Fruit fly (Drosophila melanogaster): Measurements from ENCODE around the gene CG16700.

CG16700 gene

DNA sequence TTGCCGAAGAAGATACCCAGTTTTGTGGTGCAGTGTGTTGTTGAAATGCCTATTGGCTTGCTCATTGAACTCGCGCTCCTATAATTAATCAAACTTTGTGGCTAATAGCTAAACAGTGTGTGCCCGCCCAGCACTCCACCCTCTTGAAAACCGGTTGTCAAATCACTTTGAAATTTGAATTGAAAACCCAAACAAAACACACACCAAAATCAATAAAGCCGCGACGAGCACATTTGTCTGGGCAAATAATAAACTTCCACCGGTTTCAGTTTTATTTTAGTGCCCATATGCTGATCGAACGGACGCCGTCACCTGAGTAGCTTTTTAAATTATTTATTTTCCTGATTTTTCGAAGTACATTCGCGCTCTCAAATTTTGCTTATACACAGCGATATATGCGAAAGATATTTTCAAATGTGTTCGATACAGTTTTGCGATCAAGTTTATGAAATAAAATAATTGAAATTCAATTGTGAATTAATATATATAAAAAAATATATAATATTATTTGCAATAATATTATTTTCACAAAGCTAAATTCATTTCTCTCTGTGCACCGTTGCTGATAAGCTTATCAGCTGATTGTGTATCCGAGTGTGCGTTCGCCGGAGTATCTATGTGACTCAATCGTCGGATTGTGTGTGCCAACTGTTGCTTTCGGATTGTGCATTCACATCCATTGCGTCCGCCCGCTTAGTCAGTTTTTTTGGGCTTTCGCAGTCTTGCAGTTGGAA is 38.2 kb downstream of the CG16700 start (continued):
- TF ChIP-seq repo (GFP tag; optimal IDR thresholded peaks at IDR 0.05) (no peak), Rfx (GFP tag; IDR thresholded peaks at IDR 0.05) (peak; percentile 83), CG8281 (tag; optimal IDR thresholded peaks at IDR 0.05) (peak; percentile 61), Sry-δ (GFP tag; optimal IDR thresholded peaks at IDR 0.05) (no peak), crp (GFP tag; optimal IDR thresholded peaks at IDR 0.05) (peak in 1 of 2 experiments; percentile 52)

DNA sequence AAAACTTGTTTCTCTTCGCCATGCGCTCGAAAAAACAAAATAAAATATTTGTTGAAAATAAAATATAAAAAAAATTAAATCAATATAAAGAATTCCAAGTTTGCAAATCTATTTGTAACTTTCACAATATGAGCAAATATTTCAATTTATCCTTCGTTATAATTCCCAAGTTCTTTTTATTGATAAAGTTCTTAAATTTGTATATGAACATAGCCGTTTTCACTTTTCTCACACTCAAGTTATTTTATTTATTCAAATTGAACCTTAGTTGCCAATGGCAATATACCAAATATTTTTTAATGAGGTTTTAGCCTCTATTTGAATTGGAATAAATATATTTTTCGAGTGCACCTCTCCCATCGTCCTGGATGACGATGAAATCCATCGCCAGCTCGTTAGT is 41.0 kb downstream of the CG16700 start:
- peak; percentile 5 for TF ChIP-seq Fer1 (GFP tag; optimal IDR thresholded peaks at IDR 0.05)
- TF ChIP-seq crp (GFP tag; optimal IDR thresholded peaks at IDR 0.05), result no peak
- TF ChIP-seq knrl (GFP tag; IDR thresholded peaks at IDR 0.05; ENCODE audit: partially characterized antibody), result no peak
- TF ChIP-seq CG3281 (GFP tag; optimal IDR thresholded peaks at IDR 0.05), result peak; percentile 56
- TF ChIP-seq tap (tag; optimal IDR thresholded peaks at IDR 0.05), result no peak
- no peak for TF ChIP-seq CG1602 (GFP tag; optimal IDR thresholded peaks at IDR 0.05)
- TF ChIP-seq PHDP (tag; optimal IDR thresholded peaks at IDR 0.05), result peak; percentile 14
- peak; percentile 39; the same call in 2 of the 3 replicates for TF ChIP-seq dysf (GFP tag; IDR thresholded peaks at IDR 0.05)
- peak; percentile 37 for TF ChIP-seq cwo (GFP tag; optimal IDR thresholded peaks at IDR 0.05)
- peak; percentile 18 for TF ChIP-seq CG4424 (GFP tag; optimal IDR thresholded peaks at IDR 0.05)
- TF ChIP-seq sob (GFP tag; IDR thresholded peaks at IDR 0.05), result peak; percentile 37; the same call in 1 of the 2 replicates
- no peak for TF ChIP-seq Dref (GFP tag; IDR thresholded peaks at IDR 0.05)
- peak; percentile 53 for TF ChIP-seq CG13424 (tag; optimal IDR thresholded peaks at IDR 0.05)
- TF ChIP-seq zfh1 (GFP tag; IDR thresholded peaks at IDR 0.05), result no peak
- peak; percentile 41; the same call in 1 of the 2 replicates for TF ChIP-seq CG32532 (GFP tag; IDR thresholded peaks at IDR 0.05)
- peak; percentile 15; the same call in 1 of the 3 replicates for TF ChIP-seq row (GFP tag; IDR thresholded peaks at IDR 0.05)
- peak; percentile 33 for TF ChIP-seq Sox100B (GFP tag; optimal IDR thresholded peaks at IDR 0.05)
- no peak for TF ChIP-seq CG6791 (GFP tag; IDR thresholded peaks at IDR 0.05; ENCODE audit: partially characterized antibody)
- TF ChIP-seq CG10543 (GFP tag; optimal IDR thresholded peaks at IDR 0.05), result no peak
- TF ChIP-seq CG11456 (GFP tag; IDR thresholded peaks at IDR 0.05), result no peak
- TF ChIP-seq Lim3 (GFP tag; IDR thresholded peaks at IDR 0.05), result no peak
- no peak for TF ChIP-seq stc (GFP tag; IDR thresholded peaks at IDR 0.05)
- TF ChIP-seq CG6689 (GFP tag; IDR thresholded peaks at IDR 0.05), result peak; percentile 24; the same call in 1 of the 2 replicates
- no peak for TF ChIP-seq pita (GFP tag; optimal IDR thresholded peaks at IDR 0.05)
- TF ChIP-seq CG12659 (GFP tag; optimal IDR thresholded peaks at IDR 0.05), result peak; percentile 13
- TF ChIP-seq Usf (GFP tag; optimal IDR thresholded peaks at IDR 0.05), result no peak
- TF ChIP-seq fd3F (GFP tag; optimal IDR thresholded peaks at IDR 0.05), result peak; percentile 9

DNA sequence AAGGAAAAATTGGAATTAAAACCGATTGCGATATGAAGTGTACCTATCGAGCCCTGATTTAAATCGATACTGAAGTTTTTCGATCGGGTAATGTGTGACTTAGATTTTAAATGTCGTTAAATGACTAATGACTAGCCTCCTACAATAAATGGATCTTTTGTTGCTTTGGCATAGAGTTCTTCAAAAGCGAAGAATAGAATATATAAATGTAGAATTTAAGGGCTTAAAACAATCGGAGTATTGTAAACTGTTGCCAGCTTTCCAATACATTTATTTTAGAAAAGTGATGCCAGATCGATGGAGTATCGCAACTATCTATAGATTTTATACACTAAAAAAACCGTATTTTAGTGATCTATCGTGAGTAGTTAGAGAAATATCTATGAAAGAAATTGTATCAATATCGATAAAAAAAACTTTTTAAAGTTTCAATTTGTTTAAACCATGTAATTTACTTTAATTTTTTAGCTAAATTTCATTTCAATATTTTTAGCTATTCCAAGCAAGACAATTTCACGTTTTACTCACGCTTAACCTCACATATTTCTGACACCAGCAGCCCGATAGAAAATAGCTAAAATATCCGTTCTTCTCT is 51.4 kb downstream of the CG16700 start, which contains the start of the genes mei-217 and mei-218:
Gene mei-217 (minus strand): TSS at position 51 of the 595 bp plus-strand sequence.
Gene mei-218 (minus strand): TSS at position 51 of the 595 bp plus-strand sequence.
- no peak for TF ChIP-seq CG9797 (GFP tag; optimal IDR thresholded peaks at IDR 0.05)
- peak; percentile 61 for TF ChIP-seq slbo (GFP tag; IDR thresholded peaks at IDR 0.05)
- no peak for TF ChIP-seq Dad (GFP tag; optimal IDR thresholded peaks at IDR 0.05)
- no peak for TF ChIP-seq run (tag; optimal IDR thresholded peaks at IDR 0.05)
- TF ChIP-seq Awh (GFP tag; IDR thresholded peaks at IDR 0.05), result no peak
- peak; percentile 71; the same call in 2 of the 3 replicates for TF ChIP-seq knrl (GFP tag; IDR thresholded peaks at IDR 0.05; ENCODE audit: partially characterized antibody)
- TF ChIP-seq CG6791 (GFP tag; IDR thresholded peaks at IDR 0.05; ENCODE audit: partially characterized antibody), result peak; percentile 69; the same call in 2 of the 3 replicates
- peak in 1 of 2 experiments; percentile 14 for TF ChIP-seq Pdp1 (GFP tag; optimal IDR thresholded peaks at IDR 0.05)
- TF ChIP-seq Dp (GFP tag; optimal IDR thresholded peaks at IDR 0.05), result peak; percentile 40
- no peak for TF ChIP-seq CG8359 (GFP tag; optimal IDR thresholded peaks at IDR 0.05; ENCODE audit: borderline replicate concordance)
- no peak for TF ChIP-seq Oli (tag; optimal IDR thresholded peaks at IDR 0.05)
- TF ChIP-seq CG3726 (GFP tag; IDR thresholded peaks at IDR 0.05), result no peak
- no peak for TF ChIP-seq Hmx (GFP tag; optimal IDR thresholded peaks at IDR 0.05)
- no peak for TF ChIP-seq CG30431 (GFP tag; optimal IDR thresholded peaks at IDR 0.05)
- no peak for TF ChIP-seq CG10147 (GFP tag; optimal IDR thresholded peaks at IDR 0.05)
- TF ChIP-seq chif (GFP tag; optimal IDR thresholded peaks at IDR 0.05), result peak in 1 of 2 experiments; percentile 31
- no peak for TF ChIP-seq Dip2 (GFP tag; IDR thresholded peaks at IDR 0.05)
